Worm (Caenorhabditis elegans) whole organism, L3 larva: ENCODE data around the gene egl-38.

ENCODE experiments used
- ZK546.5 ChIP-seq: sonication (generic microtip); optimal IDR thresholded peaks from 2 replicates; lab custom pipeline; 2017; ENCODE audit warnings: missing biosample characterization, missing genetic modification characterization
- aly-2 ChIP-seq: fragments of 150-350 bp; optimal IDR thresholded peaks from 2 replicates; lab custom pipeline; 2014; ENCODE audit warnings: missing biosample characterization, missing genetic modification characterization
- ama-1 ChIP-seq: fragments of 150-350 bp; optimal IDR thresholded peaks from 2 replicates; lab custom pipeline; 2018
- ceh-16 ChIP-seq: sonication (generic microtip); optimal IDR thresholded peaks from 2 replicates; lab custom pipeline; 2017; ENCODE audit warnings: missing biosample characterization, missing genetic modification characterization
- ceh-82 ChIP-seq: fragments of 150-350 bp; optimal IDR thresholded peaks from 2 replicates; lab custom pipeline; 2014; ENCODE audit warnings: missing biosample characterization, missing genetic modification characterization
- ceh-9 ChIP-seq: sonication (generic microtip); optimal IDR thresholded peaks from 2 replicates; lab custom pipeline; 2018; ENCODE audit warnings: missing biosample characterization, missing genetic modification characterization
- egl-5 ChIP-seq: fragments of 150-350 bp; optimal IDR thresholded peaks from 2 replicates; lab custom pipeline; 2017; ENCODE audit warnings: missing biosample characterization, missing genetic modification reagents, missing genetic modification characterization, inconsistent platforms
- elt-3 ChIP-seq, 3 experiments: fragments of 150-350 bp in 1 of 3; sonication (generic microtip) in 2 of 3; optimal IDR thresholded peaks; 2 replicates in 2 of 3; 4 replicates in 1 of 3; lab custom pipeline; 2014 to 2017; ENCODE audit warnings: missing biosample characterization in 3 of 3, missing genetic modification characterization in 3 of 3
- eor-1 ChIP-seq, 2 experiments: fragments of 150-350 bp; optimal IDR thresholded peaks; 2 replicates each; lab custom pipeline; 2014 to 2018; ENCODE audit warnings: missing biosample characterization in 2 of 2, missing genetic modification characterization in 2 of 2
- fkh-2 ChIP-seq: fragments of 150-350 bp; optimal IDR thresholded peaks from 2 replicates; lab custom pipeline; 2014; ENCODE audit warnings: missing biosample characterization, missing genetic modification reagents, missing genetic modification characterization
- fos-1 ChIP-seq: fragments of 150-350 bp; optimal IDR thresholded peaks from 2 replicates; lab custom pipeline; 2014; ENCODE audit warnings: missing biosample characterization, missing genetic modification characterization
- hmg-11 ChIP-seq: sonication (generic microtip); optimal IDR thresholded peaks from 2 replicates; lab custom pipeline; 2016; ENCODE audit warnings: missing genetic modification characterization, missing compliant biosample characterization
- lin-15B ChIP-seq: fragments of 150-350 bp; optimal IDR thresholded peaks from 2 replicates; lab custom pipeline; 2014; ENCODE audit warnings: missing biosample characterization, missing genetic modification characterization
- lsy-12 ChIP-seq: sonication (generic microtip); optimal IDR thresholded peaks from 2 replicates; lab custom pipeline; 2016; ENCODE audit warnings: mild to moderate bottlenecking, missing genetic modification characterization, missing compliant biosample characterization
- mdl-1 ChIP-seq: fragments of 150-350 bp; optimal IDR thresholded peaks from 2 replicates; lab custom pipeline; 2014; ENCODE audit warnings: missing biosample characterization, missing genetic modification characterization
- mml-1 ChIP-seq: fragments of 150-350 bp; sonication (generic microtip); optimal IDR thresholded peaks from 3 replicates; lab custom pipeline; 2014; ENCODE audit warnings: missing biosample characterization, missing genetic modification characterization
- nfya-1 ChIP-seq: sonication (generic microtip); optimal IDR thresholded peaks from 2 replicates; lab custom pipeline; 2017; ENCODE audit warnings: missing genetic modification characterization, mild to moderate bottlenecking, missing compliant biosample characterization, antibody characterized with exemption, moderate library complexity; ENCODE audit not compliant: insufficient read depth
- nhr-12 ChIP-seq: fragments of 150-350 bp; optimal IDR thresholded peaks from 2 replicates; lab custom pipeline; 2014; ENCODE audit warnings: missing biosample characterization, missing genetic modification characterization
- nhr-23 ChIP-seq: fragments of 150-350 bp; optimal IDR thresholded peaks from 2 replicates; lab custom pipeline; 2014; ENCODE audit warnings: missing biosample characterization, missing genetic modification reagents, missing genetic modification characterization
- nhr-28 ChIP-seq: fragments of 150-350 bp; optimal IDR thresholded peaks from 2 replicates; lab custom pipeline; 2014; ENCODE audit warnings: missing biosample characterization, missing genetic modification characterization
- nhr-43 ChIP-seq: sonication (generic microtip); optimal IDR thresholded peaks from 2 replicates; lab custom pipeline; 2016; ENCODE audit warnings: mild to moderate bottlenecking, missing genetic modification characterization, missing compliant biosample characterization; ENCODE audit not compliant: poor library complexity, severe bottlenecking
- nhr-67 ChIP-seq: fragments of 150-350 bp; optimal IDR thresholded peaks from 2 replicates; lab custom pipeline; 2014; ENCODE audit warnings: missing biosample characterization, missing genetic modification characterization
- pha-4 ChIP-seq: fragments of 150-350 bp; optimal IDR thresholded peaks from 2 replicates; lab custom pipeline; 2014; ENCODE audit warnings: missing biosample characterization, missing genetic modification reagents, missing genetic modification characterization
- pqm-1 ChIP-seq: fragments of 150-350 bp; optimal IDR thresholded peaks from 2 replicates; lab custom pipeline; 2017; ENCODE audit warnings: missing biosample characterization, missing genetic modification characterization, inconsistent platforms
- skn-1 ChIP-seq: fragments of 150-350 bp; optimal IDR thresholded peaks from 2 replicates; lab custom pipeline; 2014; ENCODE audit warnings: missing biosample characterization, missing genetic modification characterization
- snpc-4 ChIP-seq: fragments of 150-350 bp; optimal IDR thresholded peaks from 2 replicates; lab custom pipeline; 2014; ENCODE audit warnings: missing biosample characterization, missing genetic modification characterization
- tbx-2 ChIP-seq: sonication (generic microtip); optimal IDR thresholded peaks from 2 replicates; lab custom pipeline; 2016; ENCODE audit warnings: mild to moderate bottlenecking, missing genetic modification characterization, missing compliant biosample characterization
- unc-39 ChIP-seq: sonication (generic microtip); optimal IDR thresholded peaks from 4 replicates; lab custom pipeline; 2017; ENCODE audit warnings: missing biosample characterization, missing genetic modification characterization
- zag-1 ChIP-seq: fragments of 150-350 bp; optimal IDR thresholded peaks from 2 replicates; lab custom pipeline; 2014; ENCODE audit warnings: missing biosample characterization, missing genetic modification characterization
- ztf-11 ChIP-seq: fragments of 150-350 bp; optimal IDR thresholded peaks from 2 replicates; lab custom pipeline; 2014; ENCODE audit warnings: missing biosample characterization, missing genetic modification characterization

egl-38 gene

DNA sequence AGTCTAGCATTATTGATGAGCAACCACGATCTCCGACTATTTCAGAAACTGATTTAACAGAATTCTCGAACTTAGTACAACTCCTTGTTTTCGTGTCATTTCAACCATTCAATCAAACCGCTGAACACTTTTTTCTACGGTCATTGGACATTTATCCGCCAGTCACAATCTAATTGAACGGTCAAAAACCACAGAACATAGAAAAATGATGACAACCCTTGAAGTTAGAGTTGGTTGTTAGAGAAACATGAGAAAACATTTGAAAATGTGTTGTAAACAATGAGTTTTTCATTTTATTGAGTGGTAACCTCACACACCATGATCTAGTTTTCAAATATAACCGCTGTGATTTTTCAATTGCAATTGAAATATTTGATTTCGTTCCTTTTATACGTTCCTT, 34.2 kb upstream of the egl-38 start:
- TF ChIP-seq tbx-2 (tag; lab: Kevin White, UChicago) (no peak), ama-1 (lab: Kevin White, UChicago) (no peak), unc-39 (tag; lab: Kevin White, UChicago) (no peak), nfya-1 (tag; lab: Kevin White, UChicago) (no peak), hmg-11 (tag; lab: Kevin White, UChicago) (no peak)

DNA sequence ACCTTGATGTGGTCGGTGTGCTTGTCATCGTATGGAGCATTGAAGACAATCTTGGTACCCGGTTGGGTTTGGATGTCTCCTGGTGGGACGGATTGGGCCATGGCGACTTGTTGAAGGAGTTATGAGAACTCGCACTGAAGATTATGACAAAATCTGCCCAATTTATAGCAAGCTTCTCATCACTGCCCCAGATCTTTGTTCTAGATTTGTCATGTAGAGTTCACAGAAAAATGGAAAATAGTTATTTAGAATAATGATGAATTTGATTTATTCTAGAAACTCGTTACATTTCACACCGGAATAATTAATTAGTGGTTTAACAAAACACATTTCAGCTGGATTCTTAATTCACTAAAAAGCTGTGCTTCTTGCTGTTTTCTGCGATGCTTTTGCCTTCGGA, 33.3 kb upstream of the egl-38 start, which contains the start of gene msp-38:
Gene msp-38 (minus strand): TSS at position 101 of the 400 bp plus-strand sequence.
- TF ChIP-seq unc-39 (tag; lab: Kevin White, UChicago) (no peak), ZK546.5 (no peak), zag-1 (tag; lab: Kevin White, UChicago) (no peak), mml-1 (tag; lab: Kevin White, UChicago) (no peak), lin-15B (tag; lab: Kevin White, UChicago) (no peak), nhr-43 (no peak), ceh-9 (tag; lab: Kevin White, UChicago) (no peak), snpc-4 (tag; lab: Kevin White, UChicago) (no peak), fkh-2 (no peak), elt-3 (tag; optimal IDR thresholded peaks at IDR 0.05; lab: Kevin White, UChicago) (no peak), ceh-82 (tag; lab: Kevin White, UChicago) (no peak), nhr-67 (tag; lab: Kevin White, UChicago) (no peak), pqm-1 (tag; lab: Kevin White, UChicago) (no peak), nhr-23 (tag; lab: Kevin White, UChicago) (no peak), egl-5 (tag; lab: Kevin White, UChicago) (no peak), fos-1 (tag; lab: Kevin White, UChicago) (no peak)

DNA sequence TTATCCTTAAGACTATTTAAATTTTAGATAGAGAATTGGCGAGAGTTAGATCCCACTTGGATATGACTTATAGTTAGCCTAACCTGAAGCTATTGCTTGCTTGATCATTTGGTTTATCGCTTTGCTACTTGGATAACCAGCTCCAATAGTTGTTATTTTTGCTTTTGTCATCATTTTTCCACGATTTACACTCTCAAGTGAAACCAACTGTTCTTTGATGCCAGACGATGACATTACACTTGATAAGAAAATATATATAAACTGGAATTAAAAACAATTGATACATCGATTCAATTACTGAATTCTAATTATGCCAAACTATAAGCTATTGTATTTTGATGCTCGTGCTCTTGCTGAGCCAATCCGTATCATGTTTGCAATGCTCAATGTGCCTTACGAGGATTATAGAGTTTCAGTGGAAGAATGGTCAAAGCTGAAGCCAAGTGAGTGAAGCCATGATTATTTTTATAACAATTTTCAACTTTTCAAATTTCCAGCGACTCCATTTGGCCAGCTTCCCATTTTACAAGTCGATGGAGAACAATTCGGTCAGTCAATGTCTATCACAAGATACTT, 31.7 kb upstream of the egl-38 start, which contains the start of the genes gst-2, gst-4 and dhs-12:
Gene gst-2 (minus strand): TSS at position 132 of the 576 bp plus-strand sequence.
Gene gst-4 (plus strand): TSS at position 296 of the 576 bp plus-strand sequence.
Gene dhs-12 (plus strand): TSS at position 526 of the 576 bp plus-strand sequence.
- TF ChIP-seq skn-1 (peak; percentile 43), lsy-12 (tag; lab: Kevin White, UChicago) (no peak), ztf-11 (tag; lab: Kevin White, UChicago) (no peak)

DNA sequence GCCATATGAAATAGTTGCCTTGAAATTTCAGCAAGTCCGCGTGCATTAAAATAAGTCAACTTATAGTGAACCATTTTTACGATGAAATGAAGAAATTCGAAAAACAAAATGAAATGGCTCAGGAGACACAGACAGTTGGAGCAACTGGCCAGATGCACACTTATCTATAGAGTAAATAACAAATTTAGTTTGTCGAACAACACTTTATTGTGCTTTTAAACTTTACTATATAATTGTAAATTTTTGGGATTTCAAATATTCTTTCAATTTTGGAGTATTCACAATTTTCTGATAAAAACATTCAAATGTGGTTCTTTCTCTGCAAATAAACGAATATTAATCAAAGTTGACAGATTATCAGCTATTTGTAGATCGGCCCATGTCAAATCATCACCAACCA, 29.8 kb upstream of the egl-38 start, which contains the start of gene gst-3:
Gene gst-3 (minus strand): TSS at position 101 of the 400 bp plus-strand sequence.
- TF ChIP-seq ceh-16, result no peak
- peak; percentile 33 for TF ChIP-seq pha-4 (tag; lab: Kevin White, UChicago)
- TF ChIP-seq, all 47 proteins: peak for 1

DNA sequence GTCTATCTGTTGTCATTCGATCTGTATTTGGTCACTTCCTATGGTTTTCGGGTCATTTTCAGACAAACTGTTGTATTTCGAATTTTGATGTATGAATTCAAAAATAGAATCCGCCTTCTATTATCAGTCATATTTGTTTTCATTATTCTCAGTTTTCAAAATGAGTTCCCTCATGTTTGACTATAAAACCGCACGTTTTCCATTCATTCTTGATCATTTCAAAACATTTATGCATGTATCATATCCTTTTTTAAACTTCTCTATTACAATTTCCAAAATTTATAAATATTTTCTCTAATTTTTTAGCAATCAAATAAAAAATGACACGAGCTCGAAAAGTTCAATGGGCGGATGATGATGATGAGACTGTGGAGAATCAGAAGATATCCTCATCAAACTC, 27.5 kb upstream of the egl-38 start, which contains the start of gene K08F4.12:
Gene K08F4.12 (plus strand): TSS at position 301 of the 400 bp plus-strand sequence.
- TF ChIP-seq tbx-2 (tag; lab: Kevin White, UChicago) (no peak), nhr-28 (no peak), snpc-4 (tag; lab: Kevin White, UChicago) (no peak), nhr-43 (no peak), egl-5 (tag; lab: Kevin White, UChicago) (no peak)
- TF ChIP-seq, all 47 proteins: peak for 0

DNA sequence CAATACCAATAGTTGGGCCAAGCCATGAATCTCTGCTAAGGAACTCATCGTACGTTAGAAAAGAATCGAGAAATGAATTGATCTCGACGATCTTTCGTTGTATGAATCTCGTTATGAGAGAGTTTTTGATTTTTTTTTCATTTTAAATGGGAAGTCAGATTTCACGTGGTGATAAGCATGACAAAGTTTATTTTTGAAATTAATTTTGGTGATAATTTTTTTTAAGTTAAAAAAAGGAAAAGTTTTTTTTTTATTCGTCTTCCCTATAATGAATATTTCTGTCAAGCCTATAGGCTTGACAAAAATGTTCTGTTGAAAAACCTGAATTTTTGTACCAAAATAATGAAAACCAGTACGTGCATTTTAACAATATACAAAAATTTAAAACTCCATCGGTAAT, 25.5 kb upstream of the egl-38 start, which contains the start of gene K08F4.5:
Gene K08F4.5 (minus strand): TSS at position 101 of the 400 bp plus-strand sequence.
- TF ChIP-seq ceh-16 (no peak), nhr-12 (tag; lab: Kevin White, UChicago) (no peak), skn-1 (no peak), pqm-1 (tag; lab: Kevin White, UChicago) (no peak), eor-1 (tag; optimal IDR thresholded peaks at IDR 0.05; lab: Kevin White, UChicago) (no peak), ceh-9 (tag; lab: Kevin White, UChicago) (no peak), aly-2 (tag; lab: Kevin White, UChicago) (no peak), mdl-1 (tag; lab: Kevin White, UChicago) (no peak), unc-39 (tag; lab: Kevin White, UChicago) (no peak)
